Worm (Caenorhabditis elegans) whole organism, young adult: ENCODE results near the gene F18E3.13.

ENCODE experiments used
- ceh-27 ChIP-seq: fragments of 200-800 bp; sonication (Bioruptor generic); optimal IDR thresholded peaks from 2 replicates; lab custom pipeline; 2018; ENCODE audit warnings: mild to moderate bottlenecking, missing genetic modification characterization, moderate library complexity, missing compliant biosample characterization
- nfya-2 ChIP-seq: fragments of 200-800 bp; sonication (Bioruptor generic); IDR thresholded peaks from 2 replicates; pipeline ENCODE4 v1.3.6; 2022; ENCODE audit warnings: missing genetic modification reagents, missing genetic modification characterization, missing compliant biosample characterization

DNA sequence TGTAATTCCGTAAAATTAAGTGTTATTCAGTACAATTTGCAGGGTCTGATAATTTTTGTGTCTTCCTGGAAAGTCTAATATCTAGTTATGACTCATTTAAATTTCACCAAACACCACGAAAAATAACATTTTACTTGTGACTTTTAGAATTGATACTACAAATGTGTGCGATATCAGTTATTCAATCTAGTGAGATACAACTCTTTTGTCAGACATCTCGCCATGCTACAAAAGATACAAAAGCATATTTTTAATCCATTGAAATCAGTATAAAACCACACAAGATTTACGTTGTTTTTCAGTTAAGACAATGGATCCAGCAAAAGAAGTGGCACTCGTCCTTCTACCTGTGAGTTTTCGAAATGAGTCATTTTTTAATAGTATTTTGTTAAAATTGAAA is 41.9 kb upstream of the F18E3.13 start, which contains the start of gene srx-56:
- TF ChIP-seq ceh-27 (GFP tag; lab: Kevin White, UChicago) (no peak), nfya-2 (GFP tag; lab: Robert Waterston, UW) (no peak)
